Worm (Caenorhabditis elegans): ENCODE measurements around the gene ulp-4.
A peak's percentile ranks its signal among the peaks of the same experiment; 100 is the strongest.

Gene ulp-4

ce11 chrII:8129495-8130010 is at the start of gene ulp-4:
TSS of gene ulp-4 (plus strand) at chrII:8129960.
- TF ChIP-seq ama-1 (optimal IDR thresholded peaks at IDR 0.05) = peak; percentile 34
- TF ChIP-seq ceh-82 (tag; optimal IDR thresholded peaks at IDR 0.05) = no peak
- peak; percentile 72 for TF ChIP-seq nhr-25 (tag; optimal IDR thresholded peaks at IDR 0.05)
- peak; percentile 23 for TF ChIP-seq elt-1 (tag; optimal IDR thresholded peaks at IDR 0.05)
- peak; percentile 22 for TF ChIP-seq nfya-1 (tag; optimal IDR thresholded peaks at IDR 0.05; ENCODE audit: insufficient read depth)

ce11 chrII:8086803-8087202 is 43.0 kb upstream of the ulp-4 start, which contains the start of gene K02C4.3:
TSS of gene K02C4.3 (minus strand) at chrII:8086853.
- TF ChIP-seq mml-1 (tag; optimal IDR thresholded peaks at IDR 0.05) (no peak), elt-3 (tag; optimal IDR thresholded peaks at IDR 0.05) (no peak), zag-1 (tag; optimal IDR thresholded peaks at IDR 0.05) (no peak), fkh-10 (GFP tag; optimal IDR thresholded peaks at IDR 0.05) (no peak), lin-15B (tag; optimal IDR thresholded peaks at IDR 0.05) (peak; percentile 79), tbx-2 (tag; optimal IDR thresholded peaks at IDR 0.05) (no peak), egl-27 (tag; optimal IDR thresholded peaks at IDR 0.05) (no peak), ceh-82 (tag; optimal IDR thresholded peaks at IDR 0.05) (no peak), fos-1 (tag; optimal IDR thresholded peaks at IDR 0.05) (no peak), ama-1 (optimal IDR thresholded peaks at IDR 0.05) (no peak), eor-1 (tag; optimal IDR thresholded peaks at IDR 0.05) (no peak), egl-5 (tag; optimal IDR thresholded peaks at IDR 0.05) (no peak), lsy-12 (tag; optimal IDR thresholded peaks at IDR 0.05) (no peak), jun-1 (tag; optimal IDR thresholded peaks at IDR 0.05) (peak; percentile 23), elt-1 (tag; optimal IDR thresholded peaks at IDR 0.05) (no peak), lin-39 (tag; optimal IDR thresholded peaks at IDR 0.05) (no peak), nhr-11 (tag; optimal IDR thresholded peaks at IDR 0.05) (no peak), ceh-28 (tag; optimal IDR thresholded peaks at IDR 0.05) (no peak), aly-2 (tag; optimal IDR thresholded peaks at IDR 0.05) (no peak), daf-12 (tag; optimal IDR thresholded peaks at IDR 0.05) (no peak), nhr-43 (tag; optimal IDR thresholded peaks at IDR 0.05; ENCODE audit: poor library complexity, severe bottlenecking) (peak; percentile 21), ceh-9 (tag; optimal IDR thresholded peaks at IDR 0.05) (no peak), R02D3.7 (tag; optimal IDR thresholded peaks at IDR 0.05) (peak; percentile 37), ztf-11 (tag; optimal IDR thresholded peaks at IDR 0.05) (no peak), unc-39 (tag; optimal IDR thresholded peaks at IDR 0.05) (no peak), nfya-1 (tag; optimal IDR thresholded peaks at IDR 0.05; ENCODE audit: insufficient read depth) (peak; percentile 74), elt-2 (tag; optimal IDR thresholded peaks at IDR 0.05) (peak; percentile 43), nhr-23 (tag; optimal IDR thresholded peaks at IDR 0.05) (peak; percentile 80), fkh-2 (tag; optimal IDR thresholded peaks at IDR 0.05) (no peak), nhr-77 (tag; optimal IDR thresholded peaks at IDR 0.05) (no peak), nhr-237 (tag; optimal IDR thresholded peaks at IDR 0.05) (no peak), ztf-4 (tag; optimal IDR thresholded peaks at IDR 0.05) (no peak), skn-1 (tag; optimal IDR thresholded peaks at IDR 0.05) (no peak), hmg-11 (tag; optimal IDR thresholded peaks at IDR 0.05) (peak; percentile 46), nhr-28 (tag; optimal IDR thresholded peaks at IDR 0.05) (no peak), ZK546.5 (tag; optimal IDR thresholded peaks at IDR 0.05) (no peak), snpc-4 (tag; optimal IDR thresholded peaks at IDR 0.05) (peak; percentile 92), unc-62 (GFP tag; optimal IDR thresholded peaks at IDR 0.05) (no peak), sea-2 (GFP tag; optimal IDR thresholded peaks at IDR 0.05) (no peak), nhr-76 (tag; optimal IDR thresholded peaks at IDR 0.05) (no peak), mdl-1 (tag; optimal IDR thresholded peaks at IDR 0.05) (no peak), nhr-12 (tag; optimal IDR thresholded peaks at IDR 0.05) (no peak), pha-4 (tag; optimal IDR thresholded peaks at IDR 0.05) (peak; percentile 86), pqm-1 (tag; optimal IDR thresholded peaks at IDR 0.05) (peak; percentile 36), ceh-16 (tag; optimal IDR thresholded peaks at IDR 0.05) (no peak), nhr-67 (tag; optimal IDR thresholded peaks at IDR 0.05) (no peak), nhr-25 (tag; optimal IDR thresholded peaks at IDR 0.05) (peak; percentile 56)
